Worm (Caenorhabditis elegans): Measurements from ENCODE around the gene snt-3.

DNA sequence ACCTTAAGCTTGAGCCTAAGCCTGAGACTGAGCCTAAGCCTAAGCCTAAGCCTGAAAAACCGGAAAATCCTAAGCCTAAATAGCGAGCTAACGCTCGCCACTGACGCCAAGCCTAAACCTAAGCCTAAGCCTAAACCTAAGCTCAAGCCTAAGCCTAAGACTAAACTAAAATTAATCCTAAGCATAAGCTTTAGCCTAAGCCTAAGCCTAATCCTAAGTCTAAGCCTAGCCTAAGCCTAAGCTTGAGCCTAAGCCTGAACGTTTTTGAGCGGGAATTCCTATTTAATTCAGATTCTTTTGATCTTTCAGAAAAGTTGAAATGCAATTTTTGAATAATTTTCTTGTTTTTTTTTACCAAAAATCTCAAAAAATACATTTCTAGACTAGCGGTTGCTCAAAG lies 45.3 kb upstream of the snt-3 start:
- TF ChIP-seq tab-1 (GFP tag; IDR thresholded peaks at IDR 0.05), result no peak
- TF ChIP-seq flt-1 (GFP tag; IDR thresholded peaks at IDR 0.05), result no peak
- TF ChIP-seq T22C8.4 (GFP tag; IDR thresholded peaks at IDR 0.05), result no peak
- TF ChIP-seq med-1 (GFP tag; optimal IDR thresholded peaks at IDR 0.05; ENCODE audit: insufficient read depth), result no peak
- no peak for TF ChIP-seq klf-2 (GFP tag; conservative IDR thresholded peaks at IDR 0.05)
